Fruit fly (Drosophila melanogaster): ENCODE measurements around the gene CHMP2B.

Gene CHMP2B

dm6 chr3L:5188402-5188801 is 49.0 kb downstream of the CHMP2B start (continued):
- TF ChIP-seq hkb (optimal IDR thresholded peaks at IDR 0.05) (no peak), hkb (GFP tag; IDR thresholded peaks at IDR 0.05) (0 out of 2 replicates have a peak, but pooled peaks have one; percentile 14), HmgD (GFP tag; optimal IDR thresholded peaks at IDR 0.05) (no peak), tio (GFP tag; optimal IDR thresholded peaks at IDR 0.05) (peak; percentile 43), ase (GFP tag; IDR thresholded peaks at IDR 0.05) (no peak), Elba2 (GFP tag; optimal IDR thresholded peaks at IDR 0.05) (no peak), CHES-1-like (GFP tag; optimal IDR thresholded peaks at IDR 0.05) (no peak), HLHmδ (GFP tag; optimal IDR thresholded peaks at IDR 0.05) (no peak), Adf1 (GFP tag; IDR thresholded peaks at IDR 0.05) (no peak), CG7372 (GFP tag; IDR thresholded peaks at IDR 0.05) (no peak), fd102C (GFP tag; optimal IDR thresholded peaks at IDR 0.05) (no peak), CG17328 (GFP tag; IDR thresholded peaks at IDR 0.05) (no peak), CG12219 (GFP tag; optimal IDR thresholded peaks at IDR 0.05) (no peak), chn (GFP tag; optimal IDR thresholded peaks at IDR 0.05) (no peak), Rx (GFP tag; IDR thresholded peaks at IDR 0.05) (no peak), CG12071 (GFP tag; optimal IDR thresholded peaks at IDR 0.05) (no peak)

Data from whole organism, embryonic.